Worm (Caenorhabditis elegans) whole organism, young adult: ENCODE results near the gene nra-1.
"Not testable (repeated sequence)": the region's sequence is repeated elsewhere in the genome, so short reads cannot be mapped to it uniquely, and the experiment has no call there.

Source experiments
- B0019.2 ChIP-seq: fragments of 200-800 bp; sonication (Bioruptor generic); conservative IDR thresholded peaks from 2 replicates; pipeline ENCODE4 v1.3.6; 2022; ENCODE audit warnings: missing genetic modification reagents, missing genetic modification characterization, missing compliant biosample characterization
- B0035.1 ChIP-seq: sonication (generic microtip); optimal IDR thresholded peaks from 2 replicates; lab custom pipeline; 2016; ENCODE audit warnings: missing genetic modification characterization, mild to moderate bottlenecking, missing compliant biosample characterization, missing genotype, missing genetic modification reagents
- C06A6.2 ChIP-seq: fragments of 200-800 bp; sonication (Bioruptor generic); conservative IDR thresholded peaks from 2 replicates; pipeline ENCODE4 v1.3.6; 2022; ENCODE audit warnings: missing genetic modification characterization, missing compliant biosample characterization
- F49E8.2 ChIP-seq: sonication (generic microtip); optimal IDR thresholded peaks from 3 replicates; lab custom pipeline; 2017; ENCODE audit warnings: missing genetic modification characterization, mild to moderate bottlenecking, missing compliant biosample characterization, antibody characterized with exemption, moderate library complexity; ENCODE audit not compliant: insufficient read depth
- F52B5.7 ChIP-seq: sonication (generic microtip); optimal IDR thresholded peaks from 2 replicates; lab custom pipeline; 2016; ENCODE audit warnings: mild to moderate bottlenecking, missing genetic modification characterization, missing compliant biosample characterization
- F57C9.4 ChIP-seq: sonication (generic microtip); optimal IDR thresholded peaks from 2 replicates; lab custom pipeline; 2017; ENCODE audit warnings: mild to moderate bottlenecking, missing genetic modification characterization, missing compliant biosample characterization
- K12H6.12 ChIP-seq: fragments of 200-800 bp; sonication (Bioruptor generic); optimal IDR thresholded peaks from 2 replicates; lab custom pipeline; 2018; ENCODE audit warnings: mild to moderate bottlenecking, missing genetic modification characterization, missing compliant biosample characterization
- athp-1 ChIP-seq: sonication (generic microtip); optimal IDR thresholded peaks from 2 replicates; lab custom pipeline; 2017; ENCODE audit warnings: mild to moderate bottlenecking, missing genetic modification characterization, missing compliant biosample characterization
- bed-2 ChIP-seq: fragments of 200-800 bp; sonication (Bioruptor generic); IDR thresholded peaks from 2 replicates; pipeline ENCODE4 v1.3.6; 2022; ENCODE audit warnings: missing genetic modification reagents, missing genetic modification characterization, missing compliant biosample characterization
- ceh-40 ChIP-seq: fragments of 200-800 bp; sonication (Bioruptor generic); IDR thresholded peaks from 2 replicates; pipeline ENCODE4 v1.3.6; 2022; ENCODE audit warnings: missing genetic modification characterization, missing compliant biosample characterization
- ekl-4 ChIP-seq: fragments of 200-800 bp; sonication (Bioruptor generic); IDR thresholded peaks from 2 replicates; pipeline ENCODE4 v1.3.6; 2022; ENCODE audit warnings: missing genetic modification reagents, missing genetic modification characterization, missing compliant biosample characterization
- ets-4 ChIP-seq: fragments of 200-800 bp; sonication (Bioruptor generic); optimal IDR thresholded peaks from 2 replicates; lab custom pipeline; 2018; ENCODE audit warnings: mild to moderate bottlenecking, missing genetic modification characterization, missing compliant biosample characterization
- him-1 ChIP-seq: sonication (generic microtip); optimal IDR thresholded peaks from 2 replicates; lab custom pipeline; 2016; ENCODE audit warnings: missing genotype, missing genetic modification reagents, missing genetic modification characterization, missing compliant biosample characterization
- hlh-12 ChIP-seq: sonication (generic microtip); optimal IDR thresholded peaks from 2 replicates; lab custom pipeline; 2016; ENCODE audit warnings: missing genetic modification characterization, missing compliant biosample characterization
- hmg-1.2 ChIP-seq: fragments of 200-800 bp; sonication (Bioruptor generic); IDR thresholded peaks from 2 replicates; pipeline ENCODE4 v1.3.6; 2022; ENCODE audit warnings: missing genetic modification reagents, missing genetic modification characterization, missing compliant biosample characterization
- hmg-20 ChIP-seq: fragments of 200-800 bp; sonication (Bioruptor generic); IDR thresholded peaks from 2 replicates; pipeline ENCODE4 v1.3.6; 2022; ENCODE audit warnings: missing genetic modification reagents, missing genetic modification characterization, missing compliant biosample characterization
- let-607 ChIP-seq, 2 experiments: fragments of 200-800 bp in 1 of 2; sonication (Bioruptor generic) in 1 of 2; sonication (generic microtip) in 1 of 2; optimal IDR thresholded peaks; 2 replicates each; lab custom pipeline; 2016 to 2018; ENCODE audit warnings: mild to moderate bottlenecking in 2 of 2, missing compliant biosample characterization in 2 of 2, missing genetic modification characterization in 2 of 2, moderate library complexity in 2 of 2, missing genotype in 1 of 2
- lir-1 ChIP-seq: fragments of 200-800 bp; sonication (Bioruptor generic); conservative IDR thresholded peaks from 2 replicates; pipeline ENCODE4 v1.3.6; 2022; ENCODE audit warnings: missing genetic modification reagents, missing genetic modification characterization, missing compliant biosample characterization
- madf-3 ChIP-seq: fragments of 200-800 bp; sonication (Bioruptor generic); IDR thresholded peaks from 2 replicates; pipeline ENCODE4 v1.3.6; 2022; ENCODE audit warnings: missing genetic modification reagents, missing genetic modification characterization, missing compliant biosample characterization
- mcd-1 ChIP-seq: fragments of 200-800 bp; sonication (Bioruptor generic); IDR thresholded peaks from 2 replicates; pipeline ENCODE4 v1.3.6; 2022; ENCODE audit warnings: missing genetic modification reagents, missing genetic modification characterization, missing compliant biosample characterization
- nhr-179 ChIP-seq: sonication (generic microtip); optimal IDR thresholded peaks from 2 replicates; lab custom pipeline; 2016; ENCODE audit warnings: mild to moderate bottlenecking, missing genetic modification characterization, missing compliant biosample characterization
- nhr-80 ChIP-seq: sonication (generic microtip); optimal IDR thresholded peaks from 2 replicates; lab custom pipeline; 2016; ENCODE audit warnings: missing genetic modification characterization, missing compliant biosample characterization
- rec-8 ChIP-seq, 2 experiments: sonication (generic microtip); optimal IDR thresholded peaks; 2 replicates each; lab custom pipeline; 2016; ENCODE audit warnings: mild to moderate bottlenecking in 2 of 2, missing genetic modification characterization in 2 of 2, missing genetic modification reagents in 2 of 2, missing genotype in 2 of 2, missing biosample characterization in 1 of 2, missing compliant biosample characterization in 1 of 2, moderate library complexity in 1 of 2
- rpc-1 ChIP-seq, 2 experiments: fragments of 150-350 bp in 1 of 2; sonication (generic microtip) in 1 of 2; optimal IDR thresholded peaks; 2 replicates each; lab custom pipeline; 2014 to 2018; ENCODE audit warnings: missing biosample characterization in 1 of 2, missing genetic modification characterization in 1 of 2, missing genetic modification reagents in 1 of 2, missing genotype in 1 of 2
- sdz-38 ChIP-seq: sonication (generic microtip); optimal IDR thresholded peaks from 2 replicates; lab custom pipeline; 2016; ENCODE audit warnings: missing genotype, missing genetic modification characterization, missing compliant biosample characterization
- sea-2 ChIP-seq: fragments of 200-800 bp; sonication (Bioruptor generic); IDR thresholded peaks from 2 replicates; pipeline ENCODE4 v1.3.6; 2022; ENCODE audit warnings: missing genetic modification characterization, missing compliant biosample characterization
- xnd-1 ChIP-seq: sonication (generic microtip); optimal IDR thresholded peaks from 2 replicates; lab custom pipeline; 2016; ENCODE audit warnings: missing genotype, missing genetic modification reagents, missing genetic modification characterization, missing compliant biosample characterization
- zfh-2 ChIP-seq: fragments of 200-800 bp; sonication (Bioruptor generic); conservative IDR thresholded peaks from 2 replicates; pipeline ENCODE4 v1.3.6; 2022; ENCODE audit warnings: missing genetic modification reagents, missing genetic modification characterization, missing compliant biosample characterization
- ztf-3 ChIP-seq: fragments of 200-800 bp; sonication (Bioruptor generic); optimal IDR thresholded peaks from 2 replicates; lab custom pipeline; 2018; ENCODE audit warnings: mild to moderate bottlenecking, missing genetic modification characterization, missing compliant biosample characterization

Gene nra-1

DNA sequence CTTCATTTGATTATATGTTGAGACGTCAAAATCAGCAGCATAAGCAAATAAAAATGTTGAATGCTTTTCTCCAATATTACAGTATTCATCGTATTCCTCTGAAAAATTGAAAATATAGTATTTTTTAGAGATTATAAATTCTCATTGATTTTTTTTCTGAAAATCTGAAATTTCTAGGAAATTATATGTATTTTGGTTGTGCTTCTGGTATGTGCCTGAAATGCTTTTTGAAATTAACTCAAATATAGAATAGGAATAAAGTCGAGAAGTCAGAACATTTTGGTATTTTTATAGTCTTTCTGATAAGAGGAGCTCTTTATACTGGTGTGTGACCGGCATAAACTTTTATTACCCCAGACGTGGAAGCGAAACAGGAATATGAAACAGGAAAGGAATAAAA is 23.2 kb upstream of the nra-1 start, which contains the start of gene T28F3.8:
T28F3.8 (minus strand) TSS at position 101 of the 400 bp plus-strand sequence.
- not testable (repeated sequence) for TF ChIP-seq ceh-40 (GFP tag; lab: Robert Waterston, UW); bed-2 (GFP tag; lab: Robert Waterston, UW); ztf-3

DNA sequence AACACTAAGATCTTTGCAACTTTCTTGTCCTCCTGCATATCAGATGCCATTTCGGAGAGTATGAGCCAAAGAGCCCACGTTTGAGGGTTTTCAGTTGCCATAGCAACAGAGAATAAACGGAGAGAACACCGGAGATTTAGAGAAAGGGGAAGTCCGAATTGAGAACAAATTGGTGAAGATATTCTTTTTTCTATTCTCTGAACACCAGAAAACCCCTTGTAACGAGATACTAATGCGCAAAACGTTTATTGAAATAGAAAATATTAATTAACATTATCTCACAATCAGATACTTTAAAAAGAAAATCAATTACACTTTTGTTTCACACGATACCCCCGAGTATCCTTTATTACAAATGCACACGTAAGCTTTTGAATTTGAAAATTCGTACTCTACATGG is 17.9 kb upstream of the nra-1 start, which contains the start of gene ifta-2:
ifta-2 (minus strand) TSS at position 101 of the 400 bp plus-strand sequence.
- TF ChIP-seq ekl-4 (GFP tag; lab: Robert Waterston, UW) (no peak), K12H6.12 (tag; lab: Kevin White, UChicago) (no peak), rec-8 (tag; optimal IDR thresholded peaks at IDR 0.05; lab: Kevin White, UChicago) (no peak), ets-4 (GFP tag; lab: Kevin White, UChicago) (no peak), hmg-1.2 (no peak), F57C9.4 (no peak), let-607 (tag; optimal IDR thresholded peaks at IDR 0.05; lab: Kevin White, UChicago) (no peak), F52B5.7 (tag; lab: Kevin White, UChicago) (no peak), B0035.1 (no peak), him-1 (tag; lab: Kevin White, UChicago) (no peak), sea-2 (GFP tag; lab: Robert Waterston, UW) (no peak), athp-1 (tag; lab: Kevin White, UChicago) (no peak), nhr-179 (tag; lab: Kevin White, UChicago) (no peak)

- TF ChIP-seq hmg-20 (GFP tag; lab: Robert Waterston, UW), result no peak
- no peak for TF ChIP-seq ceh-40 (GFP tag; lab: Robert Waterston, UW)
- no peak for TF ChIP-seq zfh-2 (GFP tag; lab: Robert Waterston, UW)
- TF ChIP-seq lir-1 (GFP tag; lab: Robert Waterston, UW), result no peak
- no peak for TF ChIP-seq rpc-1 (optimal IDR thresholded peaks at IDR 0.05; lab: Kevin White, UChicago)
- no peak for TF ChIP-seq rpc-1 (tag; optimal IDR thresholded peaks at IDR 0.05; lab: Kevin White, UChicago)
- no peak for TF ChIP-seq B0019.2
- no peak for TF ChIP-seq xnd-1 (tag; lab: Kevin White, UChicago)
Observed at ce11 chrIV:17294489-17294888, 10.5 kb upstream of the nra-1 start, which contains the start of gene T28F3.5. T28F3.5 (plus strand) TSS chrIV:17294789.

DNA sequence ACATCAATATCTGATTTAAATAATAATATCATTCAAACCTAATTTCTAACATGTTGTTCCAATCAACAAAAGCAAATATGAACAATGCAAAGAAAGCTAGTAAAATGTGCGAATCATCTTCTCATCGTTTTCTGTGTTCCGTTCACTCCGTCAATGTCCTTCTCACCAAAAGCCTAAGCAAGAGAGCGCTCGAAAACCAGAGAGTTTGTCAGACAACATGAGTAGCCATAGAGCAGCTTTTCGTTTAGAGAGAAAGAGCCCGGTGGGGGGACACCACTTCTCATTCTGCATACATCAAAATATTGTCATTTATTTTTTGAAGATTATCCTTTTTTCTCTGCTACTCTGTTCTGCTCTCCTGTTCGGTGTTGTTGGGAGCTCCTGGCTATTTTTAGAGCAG is 9.7 kb upstream of the nra-1 start:
- no peak for TF ChIP-seq B0019.2
- TF ChIP-seq let-607 (tag; optimal IDR thresholded peaks at IDR 0.05; lab: Kevin White, UChicago), result no peak
- TF ChIP-seq madf-3, result no peak
- no peak for TF ChIP-seq sdz-38 (tag; lab: Kevin White, UChicago)
- no peak for TF ChIP-seq F49E8.2 (tag; lab: Kevin White, UChicago)
- no peak for TF ChIP-seq C06A6.2 (GFP tag; lab: Robert Waterston, UW)

ce11 chrIV:17293068-17293467 is 9.1 kb upstream of the nra-1 start:
- TF ChIP-seq mcd-1 (GFP tag; lab: Robert Waterston, UW), result no peak
- no peak for TF ChIP-seq ekl-4 (GFP tag; lab: Robert Waterston, UW)
- TF ChIP-seq nhr-80 (tag; lab: Kevin White, UChicago), result peak; percentile 9

DNA sequence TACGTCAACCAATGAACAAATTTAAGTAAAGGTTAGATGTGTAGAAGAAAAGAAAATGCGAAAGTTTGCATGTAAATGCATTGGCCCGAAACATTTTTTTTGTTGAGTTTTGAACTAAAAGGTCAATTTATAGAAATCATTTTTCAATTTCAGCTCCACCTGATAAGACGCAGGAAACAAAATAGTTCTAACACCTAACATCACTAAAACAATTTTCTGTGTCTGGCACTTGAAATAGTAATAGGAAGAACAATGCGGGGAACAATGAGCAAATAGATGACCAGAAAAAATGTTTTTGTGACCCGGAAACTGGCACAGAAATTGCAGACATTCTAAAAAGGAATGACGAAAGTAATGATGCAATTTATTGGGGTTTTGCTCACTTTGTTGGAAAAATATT is 8.4 kb upstream of the nra-1 start:
- TF ChIP-seq nhr-80 (tag; lab: Kevin White, UChicago) (peak; percentile 45), hlh-12 (no peak)
